Fruit fly (Drosophila melanogaster): Measurements from ENCODE around the gene dod.

DNA sequence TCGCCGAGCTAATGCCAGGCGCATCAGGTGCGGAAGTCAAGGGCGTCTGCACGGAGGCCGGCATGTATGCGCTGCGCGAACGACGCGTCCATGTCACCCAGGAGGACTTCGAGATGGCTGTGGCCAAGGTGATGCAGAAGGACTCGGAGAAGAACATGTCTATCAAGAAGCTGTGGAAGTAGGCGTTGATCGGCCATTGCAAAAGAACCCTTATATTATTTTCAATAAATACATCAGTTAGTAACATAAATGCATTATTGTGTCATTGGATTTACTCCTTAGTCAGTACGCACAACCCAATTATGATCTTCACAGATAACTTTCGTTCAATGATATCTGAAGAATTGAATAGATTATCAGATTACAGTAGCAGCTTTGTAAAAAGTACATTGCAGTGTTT lies 27.7 kb upstream of the dod start, which contains the start of gene CG1801:
- TF ChIP-seq CG8478 (optimal IDR thresholded peaks at IDR 0.05): no peak
- no peak for TF ChIP-seq CTCF (optimal IDR thresholded peaks at IDR 0.05)

Data from S2 (cell line).